Worm (Caenorhabditis elegans): ENCODE results near the gene lgx-1.

DNA sequence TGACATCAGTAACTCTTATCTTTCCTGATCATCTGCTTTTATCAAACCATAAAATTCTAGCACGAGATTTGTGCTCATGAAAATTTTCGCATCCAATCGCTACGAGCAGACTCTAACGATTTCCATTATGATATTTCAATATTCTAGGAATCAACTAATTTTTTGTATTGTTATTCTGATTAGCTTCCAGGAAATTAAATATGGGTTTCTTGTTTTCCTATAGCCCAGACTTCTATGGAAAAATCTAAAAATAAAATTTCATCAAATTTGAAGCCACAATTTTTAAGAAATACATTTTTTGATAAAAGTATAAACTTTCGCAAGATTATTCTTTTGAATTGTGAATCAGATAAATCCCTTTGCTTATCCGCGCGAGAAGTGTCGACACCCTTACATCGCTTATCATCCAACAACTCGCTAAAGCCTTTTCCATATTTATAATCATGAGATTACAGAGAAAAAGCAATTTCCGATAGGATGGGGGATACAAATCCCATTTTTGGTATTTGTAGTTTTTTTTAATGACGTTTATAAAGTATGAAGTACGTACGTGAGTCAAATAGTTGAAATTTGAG, 16.8 kb upstream of the lgx-1 start:
- TF ChIP-seq blmp-1 (tag; optimal IDR thresholded peaks at IDR 0.05; ENCODE audit: insufficient read depth) (no peak), mdl-1 (tag; optimal IDR thresholded peaks at IDR 0.05) (no peak)
